Worm (Caenorhabditis elegans): ENCODE measurements around the gene srd-13.

- TF ChIP-seq nhr-11 (tag; optimal IDR thresholded peaks at IDR 0.05) (no peak), unc-86 (tag; optimal IDR thresholded peaks at IDR 0.05) (no peak), C38D4.7 (GFP tag; optimal IDR thresholded peaks at IDR 0.05) (no peak), ceh-18 (tag; optimal IDR thresholded peaks at IDR 0.05) (peak; percentile 89), C08G9.2 (tag; optimal IDR thresholded peaks at IDR 0.05) (no peak), unc-55 (GFP tag; optimal IDR thresholded peaks at IDR 0.05) (peak; percentile 97), odd-2 (tag; optimal IDR thresholded peaks at IDR 0.05) (no peak), ztf-16 (tag; optimal IDR thresholded peaks at IDR 0.05) (no peak), syd-9 (tag; optimal IDR thresholded peaks at IDR 0.05) (no peak), che-1 (tag; optimal IDR thresholded peaks at IDR 0.05) (no peak), nfya-1 (tag; optimal IDR thresholded peaks at IDR 0.05) (no peak)
These were observed 41.6 kb downstream of the srd-13 start for ce11 chrIV:5593804-5594214.

All from whole organism, late embryonic.